Worm (Caenorhabditis elegans) whole organism, L4 larva: ENCODE results near the gene C17C3.1.

ENCODE experiments used
- F10B5.3 ChIP-seq: sonication (generic microtip); optimal IDR thresholded peaks from 2 replicates; lab custom pipeline; 2016; ENCODE audit warnings: mild to moderate bottlenecking, missing genetic modification characterization, missing compliant biosample characterization
- F26F4.8 ChIP-seq: fragments of 200-800 bp; sonication (Bioruptor generic); conservative IDR thresholded peaks from 2 replicates; pipeline ENCODE4 v1.3.6; 2022; ENCODE audit warnings: missing genetic modification characterization, missing compliant biosample characterization
- F37D6.2 ChIP-seq: sonication (generic microtip); optimal IDR thresholded peaks from 2 replicates; lab custom pipeline; 2016; ENCODE audit warnings: mild to moderate bottlenecking, missing genetic modification characterization, missing compliant biosample characterization
- F44E2.7 ChIP-seq: fragments of 200-800 bp; sonication (Bioruptor generic); IDR thresholded peaks from 2 replicates; pipeline ENCODE4 v2.1.2; 2022; ENCODE audit warnings: missing genetic modification characterization, missing compliant biosample characterization
- F49E8.2 ChIP-seq: sonication (generic microtip); optimal IDR thresholded peaks from 2 replicates; lab custom pipeline; 2016; ENCODE audit warnings: missing compliant biosample characterization, mild to moderate bottlenecking, missing genetic modification characterization, borderline replicate concordance
- T20F7.1 ChIP-seq: fragments of 200-800 bp; sonication (Bioruptor generic); optimal IDR thresholded peaks from 2 replicates; lab custom pipeline; 2018; ENCODE audit warnings: mild to moderate bottlenecking, missing genetic modification characterization, missing compliant biosample characterization
- T26A8.4 ChIP-seq: fragments of 200-800 bp; sonication (Bioruptor generic); IDR thresholded peaks from 2 replicates; pipeline ENCODE4 v1.3.6; 2022; ENCODE audit warnings: missing genetic modification characterization, missing compliant biosample characterization
- Y48G9A.11 ChIP-seq: fragments of 200-800 bp; sonication (Bioruptor generic); IDR thresholded peaks from 2 replicates; pipeline ENCODE4 v1.3.6; 2022; ENCODE audit warnings: missing genetic modification reagents, missing genetic modification characterization, missing compliant biosample characterization
- aha-1 ChIP-seq: fragments of 150-350 bp; peaks from one replicate; lab custom pipeline; 2014; ENCODE audit warnings: missing biosample characterization, missing genetic modification characterization
- aly-2 ChIP-seq: sonication (generic microtip); optimal IDR thresholded peaks from 2 replicates; lab custom pipeline; 2018; ENCODE audit warnings: missing biosample characterization, missing genetic modification characterization
- ama-1 ChIP-seq: fragments of 150-350 bp; optimal IDR thresholded peaks from 2 replicates; lab custom pipeline; 2014; ENCODE audit warnings: inconsistent platforms, mixed read lengths
- attf-4 ChIP-seq: sonication (generic microtip); optimal IDR thresholded peaks from 3 replicates; lab custom pipeline; 2017; ENCODE audit warnings: missing biosample characterization, missing genetic modification characterization
- ceh-20 ChIP-seq: fragments of 200-800 bp; sonication (Bioruptor generic); IDR thresholded peaks from 2 replicates; pipeline ENCODE4 v1.3.6; 2022; ENCODE audit warnings: missing genetic modification reagents, missing genetic modification characterization, missing compliant biosample characterization
- ceh-44 ChIP-seq: fragments of 200-800 bp; sonication (Bioruptor generic); IDR thresholded peaks from 2 replicates; pipeline ENCODE4 v1.3.6; 2022; ENCODE audit warnings: missing genetic modification reagents, missing genetic modification characterization, missing compliant biosample characterization
- ces-1 ChIP-seq: fragments of 150-350 bp; sonication (generic microtip); optimal IDR thresholded peaks from 4 replicates; lab custom pipeline; 2014; ENCODE audit warnings: missing biosample characterization, missing genetic modification reagents, missing genetic modification characterization
- daf-12 ChIP-seq: fragments of 150-350 bp; optimal IDR thresholded peaks from 2 replicates; lab custom pipeline; 2014; ENCODE audit warnings: missing biosample characterization, missing genetic modification reagents, missing genetic modification characterization
- daf-16 ChIP-seq, 3 experiments: sonication (generic microtip); optimal IDR thresholded peaks; 2 replicates each; lab custom pipeline; 2016 to 2017; ENCODE audit warnings: missing genetic modification characterization in 3 of 3, missing genetic modification reagents in 3 of 3, mild to moderate bottlenecking in 2 of 3, missing compliant biosample characterization in 2 of 3, missing biosample characterization in 1 of 3, moderate library complexity in 1 of 3
- daf-8 ChIP-seq: fragments of 200-800 bp; sonication (Bioruptor generic); IDR thresholded peaks from 2 replicates; pipeline ENCODE4 v1.3.6; 2022; ENCODE audit warnings: missing genetic modification characterization, missing compliant biosample characterization
- dpl-1 ChIP-seq: fragments of 150-350 bp; optimal IDR thresholded peaks from 2 replicates; lab custom pipeline; 2014; ENCODE audit warnings: missing biosample characterization, missing genetic modification reagents, missing genetic modification characterization
- egl-43 ChIP-seq: fragments of 200-800 bp; sonication (Bioruptor generic); IDR thresholded peaks from 2 replicates; pipeline ENCODE4 v1.3.6; 2022; ENCODE audit warnings: missing genetic modification reagents, missing genetic modification characterization, missing compliant biosample characterization
- fos-1 ChIP-seq: fragments of 150-350 bp; optimal IDR thresholded peaks from 2 replicates; lab custom pipeline; 2014; ENCODE audit warnings: missing biosample characterization, missing genetic modification characterization
- gei-8 ChIP-seq: fragments of 200-800 bp; sonication (Bioruptor generic); optimal IDR thresholded peaks from 2 replicates; lab custom pipeline; 2018; ENCODE audit warnings: mild to moderate bottlenecking, missing genetic modification characterization, missing compliant biosample characterization
- hif-1 ChIP-seq, 2 experiments: sonication (generic microtip); optimal IDR thresholded peaks; 2 replicates each; lab custom pipeline; 2016 to 2017; ENCODE audit warnings: missing compliant biosample characterization in 2 of 2, missing genetic modification characterization in 2 of 2, missing genetic modification reagents in 2 of 2, missing genotype in 2 of 2, mild to moderate bottlenecking in 1 of 2
- hlh-11 ChIP-seq: fragments of 200-800 bp; sonication (Bioruptor generic); optimal IDR thresholded peaks from 2 replicates; lab custom pipeline; 2018; ENCODE audit warnings: mild to moderate bottlenecking, missing genetic modification characterization, missing compliant biosample characterization
- jun-1 ChIP-seq: fragments of 150-350 bp; optimal IDR thresholded peaks from 2 replicates; lab custom pipeline; 2014; ENCODE audit warnings: missing biosample characterization, missing genetic modification reagents, missing genetic modification characterization
- lim-7 ChIP-seq: fragments of 200-800 bp; sonication (Bioruptor generic); IDR thresholded peaks from 2 replicates; pipeline ENCODE4 v1.3.6; 2022; ENCODE audit warnings: missing genetic modification characterization, missing compliant biosample characterization
- lin-1 ChIP-seq: fragments of 200-800 bp; sonication (Bioruptor generic); IDR thresholded peaks from 2 replicates; pipeline ENCODE4 v1.3.6; 2022; ENCODE audit warnings: missing genetic modification reagents, missing genetic modification characterization, missing compliant biosample characterization
- lin-13 ChIP-seq: fragments of 150-350 bp; optimal IDR thresholded peaks from 2 replicates; lab custom pipeline; 2014; ENCODE audit warnings: missing biosample characterization, missing genetic modification reagents, missing genetic modification characterization
- lin-15B ChIP-seq: fragments of 150-350 bp; sonication (generic microtip); optimal IDR thresholded peaks from 3 replicates; lab custom pipeline; 2014; ENCODE audit warnings: missing biosample characterization, missing genetic modification characterization
- lin-29 ChIP-seq: fragments of 200-800 bp; sonication (Bioruptor generic); IDR thresholded peaks from 2 replicates; pipeline ENCODE4 v1.3.6; 2022; ENCODE audit warnings: missing genetic modification reagents, missing genetic modification characterization, missing compliant biosample characterization
- lin-38 ChIP-seq: fragments of 200-800 bp; sonication (Bioruptor generic); IDR thresholded peaks from 2 replicates; pipeline ENCODE4 v1.3.6; 2022; ENCODE audit warnings: missing genetic modification reagents, missing genetic modification characterization, missing compliant biosample characterization
- lin-39 ChIP-seq: fragments of 150-350 bp; optimal IDR thresholded peaks from 2 replicates; lab custom pipeline; 2014; ENCODE audit warnings: missing biosample characterization, missing genetic modification reagents, missing genetic modification characterization
- lir-3 ChIP-seq: sonication (generic microtip); optimal IDR thresholded peaks from 2 replicates; lab custom pipeline; 2016; ENCODE audit warnings: mild to moderate bottlenecking, missing genetic modification characterization, missing compliant biosample characterization
- mdl-1 ChIP-seq, 2 experiments: fragments of 150-350 bp in 1 of 2; sonication (generic microtip) in 1 of 2; optimal IDR thresholded peaks; 2 replicates each; lab custom pipeline; 2014 to 2017; ENCODE audit warnings: missing biosample characterization in 2 of 2, missing genetic modification characterization in 2 of 2
- mep-1 ChIP-seq: fragments of 150-350 bp; sonication (generic microtip); optimal IDR thresholded peaks from 3 replicates; lab custom pipeline; 2014; ENCODE audit warnings: missing biosample characterization, missing genetic modification characterization
- nhr-11 ChIP-seq: fragments of 150-350 bp; optimal IDR thresholded peaks from 2 replicates; lab custom pipeline; 2014; ENCODE audit warnings: missing biosample characterization, missing genetic modification characterization
- nhr-48 ChIP-seq: sonication (generic microtip); optimal IDR thresholded peaks from 2 replicates; lab custom pipeline; 2016; ENCODE audit warnings: mild to moderate bottlenecking, missing genetic modification characterization, missing compliant biosample characterization
- nhr-6 ChIP-seq: fragments of 150-350 bp; optimal IDR thresholded peaks from 2 replicates; lab custom pipeline; 2014; ENCODE audit warnings: missing biosample characterization, missing genetic modification characterization
- nhr-77 ChIP-seq: fragments of 150-350 bp; optimal IDR thresholded peaks from 2 replicates; lab custom pipeline; 2014; ENCODE audit warnings: missing biosample characterization, missing genetic modification characterization
- pha-4 ChIP-seq, 2 experiments: fragments of 150-350 bp in 1 of 2; fragments of 200-800 bp in 1 of 2; sonication (Bioruptor generic) in 1 of 2; IDR thresholded peaks in 1 of 2; optimal IDR thresholded peaks in 1 of 2; 2 replicates each; pipeline versions ENCODE4 v1.3.6 to Lab custom; 2014 to 2022; ENCODE audit warnings: missing genetic modification characterization in 2 of 2, missing genetic modification reagents in 2 of 2, missing biosample characterization in 1 of 2, missing compliant biosample characterization in 1 of 2
- sdz-12 ChIP-seq: fragments of 200-800 bp; sonication (Bioruptor generic); optimal IDR thresholded peaks from 2 replicates; lab custom pipeline; 2018; ENCODE audit warnings: mild to moderate bottlenecking, missing genetic modification characterization, missing compliant biosample characterization
- skn-1 ChIP-seq: fragments of 150-350 bp; optimal IDR thresholded peaks from 2 replicates; lab custom pipeline; 2014; ENCODE audit warnings: missing biosample characterization, missing genetic modification characterization
- spr-1 ChIP-seq: sonication (generic microtip); optimal IDR thresholded peaks from 2 replicates; lab custom pipeline; 2016; ENCODE audit warnings: mild to moderate bottlenecking, missing genetic modification characterization, missing compliant biosample characterization
- spr-3 ChIP-seq: fragments of 200-800 bp; sonication (Bioruptor generic); optimal IDR thresholded peaks from 2 replicates; lab custom pipeline; 2018; ENCODE audit warnings: mild to moderate bottlenecking, missing genetic modification characterization, missing compliant biosample characterization
- unc-130 ChIP-seq: sonication (generic microtip); optimal IDR thresholded peaks from 2 replicates; lab custom pipeline; 2016; ENCODE audit warnings: missing genetic modification reagents, missing genetic modification characterization, missing compliant biosample characterization
- unc-39 ChIP-seq: sonication (generic microtip); optimal IDR thresholded peaks from 2 replicates; lab custom pipeline; 2017; ENCODE audit warnings: missing biosample characterization, missing genetic modification characterization
- unc-62 ChIP-seq, 3 experiments: fragments of 150-350 bp in 1 of 3; sonication (generic microtip); optimal IDR thresholded peaks in 2 of 3; peaks in 1 of 3; 1 replicate in 1 of 3; 2 replicates in 2 of 3; lab custom pipeline; 2014 to 2017; ENCODE audit warnings: missing biosample characterization in 3 of 3, missing genetic modification characterization in 3 of 3, missing genetic modification reagents in 3 of 3, missing genotype in 1 of 3
- zip-11 ChIP-seq: fragments of 200-800 bp; sonication (Bioruptor generic); IDR thresholded peaks from 2 replicates; pipeline ENCODE4 v1.3.6; 2022; ENCODE audit warnings: missing genetic modification characterization, missing compliant biosample characterization
- zip-2 ChIP-seq: fragments of 150-350 bp; optimal IDR thresholded peaks from 2 replicates; lab custom pipeline; 2014; ENCODE audit warnings: missing biosample characterization, missing genetic modification characterization
- ztf-11 ChIP-seq: fragments of 150-350 bp; optimal IDR thresholded peaks from 2 replicates; lab custom pipeline; 2014; ENCODE audit warnings: missing biosample characterization, missing genetic modification characterization
- ztf-7 ChIP-seq: fragments of 150-350 bp; optimal IDR thresholded peaks from 2 replicates; lab custom pipeline; 2014; ENCODE audit warnings: missing biosample characterization, missing genetic modification characterization

C17C3.1 gene

ce11 chrII:5577060-5577459 lies 6.7 kb downstream of the C17C3.1 start (continued):
- no peak for TF ChIP-seq zip-11 (GFP tag; lab: Robert Waterston, UW)
- no peak for TF ChIP-seq F10B5.3 (tag; lab: Kevin White, UChicago)
- TF ChIP-seq lin-29 (GFP tag; lab: Robert Waterston, UW): no peak
- no peak for TF ChIP-seq lir-3 (tag; lab: Kevin White, UChicago)
- no peak for TF ChIP-seq daf-8 (GFP tag; lab: Robert Waterston, UW)
- TF ChIP-seq ces-1: no peak
- TF ChIP-seq daf-16 (GFP tag; optimal IDR thresholded peaks at IDR 0.05; lab: Kevin White, UChicago): peak in 1 of 2 experiments; percentile 65
- peak; percentile 59 for TF ChIP-seq daf-16 (tag; optimal IDR thresholded peaks at IDR 0.05; lab: Kevin White, UChicago)
- TF ChIP-seq aly-2 (tag; lab: Kevin White, UChicago): no peak
- TF ChIP-seq F37D6.2 (tag; lab: Kevin White, UChicago): peak; percentile 17
- no peak for TF ChIP-seq mep-1 (tag; lab: Kevin White, UChicago)
- TF ChIP-seq T26A8.4 (GFP tag; lab: Robert Waterston, UW): peak; percentile 50; the same call in 1 of the 2 replicates
- TF ChIP-seq jun-1: no peak
- peak; percentile 19 for TF ChIP-seq nhr-77 (tag; lab: Kevin White, UChicago)
- peak; percentile 23 for TF ChIP-seq zip-2 (tag; lab: Kevin White, UChicago)
- peak; percentile 4 for TF ChIP-seq gei-8
- TF ChIP-seq hif-1 (tag; optimal IDR thresholded peaks at IDR 0.05; lab: Kevin White, UChicago): peak in 1 of 2 experiments; percentile 6
- TF ChIP-seq ceh-44: 0 out of 2 replicates have a peak, but pooled peaks have one; percentile 26
- TF ChIP-seq aha-1: peak; percentile 77
- no peak for TF ChIP-seq nhr-6 (tag; lab: Kevin White, UChicago)
- peak; percentile 77 for TF ChIP-seq lim-7 (GFP tag; lab: Robert Waterston, UW)
- no peak for TF ChIP-seq lin-13 (GFP tag; lab: Kevin White, UChicago)
- TF ChIP-seq unc-62 (GFP tag; optimal IDR thresholded peaks at IDR 0.05 in 1 of 2; lab: Kevin White, UChicago): peak in 1 of 2 experiments; percentile 81
- no peak for TF ChIP-seq unc-62 (tag; optimal IDR thresholded peaks at IDR 0.05; lab: Kevin White, UChicago)
- TF ChIP-seq lin-1 (GFP tag; lab: Robert Waterston, UW): no peak
- no peak for TF ChIP-seq skn-1 (tag; lab: Kevin White, UChicago)
- TF ChIP-seq spr-3 (GFP tag; lab: Kevin White, UChicago): peak; percentile 40
- TF ChIP-seq hlh-11 (tag; lab: Kevin White, UChicago): peak; percentile 46
- peak; percentile 46; the same call in 1 of the 2 replicates for TF ChIP-seq ceh-20
- TF ChIP-seq daf-12: no peak
- TF ChIP-seq F49E8.2 (tag; lab: Kevin White, UChicago): no peak
- TF ChIP-seq lin-15B: no peak
- TF ChIP-seq lin-38 (GFP tag; lab: Robert Waterston, UW): no peak; the same call in 1 of the 2 replicates
- TF ChIP-seq spr-1 (tag; lab: Kevin White, UChicago): peak; percentile 11
- no peak for TF ChIP-seq lin-39 (tag; lab: Kevin White, UChicago)
- TF ChIP-seq sdz-12 (GFP tag; lab: Kevin White, UChicago): no peak
- no peak for TF ChIP-seq nhr-11 (tag; lab: Kevin White, UChicago)
- no peak for TF ChIP-seq ama-1
- peak; percentile 51 for TF ChIP-seq unc-130 (GFP tag; lab: Kevin White, UChicago)
- peak; percentile 90 for TF ChIP-seq egl-43 (GFP tag; lab: Robert Waterston, UW)
- TF ChIP-seq F26F4.8: no peak
- TF ChIP-seq unc-39 (tag; lab: Kevin White, UChicago): no peak
- TF ChIP-seq fos-1 (tag; lab: Kevin White, UChicago): no peak
- no peak for TF ChIP-seq ztf-11 (tag; lab: Kevin White, UChicago)
- TF ChIP-seq ztf-7: peak; percentile 25
- TF ChIP-seq mdl-1 (tag; optimal IDR thresholded peaks at IDR 0.05; lab: Kevin White, UChicago): no peak
- no peak for TF ChIP-seq attf-4 (tag; lab: Kevin White, UChicago)
- TF ChIP-seq nhr-48 (tag; lab: Kevin White, UChicago): no peak
- TF ChIP-seq pha-4 (GFP tag; IDR thresholded peaks at IDR 0.05; lab: Robert Waterston, UW): peak; percentile 73
- TF ChIP-seq pha-4 (tag; optimal IDR thresholded peaks at IDR 0.05; lab: Kevin White, UChicago): no peak
- 0 out of 2 replicates have a peak, but pooled peaks have one; percentile 64 for TF ChIP-seq F44E2.7 (GFP tag; lab: Robert Waterston, UW)
- peak; percentile 25 for TF ChIP-seq T20F7.1 (GFP tag; lab: Kevin White, UChicago)
- no peak for TF ChIP-seq dpl-1 (GFP tag; lab: Kevin White, UChicago)
- TF ChIP-seq Y48G9A.11: no peak
